Worm (Caenorhabditis elegans): Measurements from ENCODE around the gene F54D10.9.

DNA sequence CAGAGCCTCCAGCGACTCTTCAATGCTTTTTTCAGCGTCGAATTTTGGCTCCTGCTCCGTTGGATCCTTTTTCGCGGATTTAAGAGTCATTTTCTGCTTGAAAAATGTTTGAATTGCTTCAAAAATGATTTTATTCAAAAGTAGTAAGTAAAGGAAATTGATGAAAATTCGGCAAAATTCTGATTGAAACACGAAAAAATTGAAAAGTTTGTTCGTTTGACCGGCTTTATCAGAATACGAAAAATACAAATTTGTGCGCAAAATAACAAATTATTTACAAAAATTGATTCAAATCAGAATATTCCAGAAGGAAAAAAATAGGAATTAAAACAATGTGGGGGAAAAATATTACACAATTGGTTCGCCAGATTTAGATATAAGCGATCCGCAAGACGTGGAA is 25.3 kb downstream of the F54D10.9 start, which contains the start of gene F54D10.4:
- TF ChIP-seq skn-1 (tag; optimal IDR thresholded peaks at IDR 0.05) (no peak), R02D3.7 (tag; optimal IDR thresholded peaks at IDR 0.05) (no peak), ceh-82 (tag; optimal IDR thresholded peaks at IDR 0.05) (no peak), aly-2 (tag; optimal IDR thresholded peaks at IDR 0.05) (no peak), nhr-77 (tag; optimal IDR thresholded peaks at IDR 0.05) (no peak), lsy-2 (tag; optimal IDR thresholded peaks at IDR 0.05) (no peak), ama-1 (optimal IDR thresholded peaks at IDR 0.05) (no peak), unc-39 (tag; optimal IDR thresholded peaks at IDR 0.05) (no peak), crh-2 (tag; optimal IDR thresholded peaks at IDR 0.05) (no peak), lin-39 (tag; optimal IDR thresholded peaks at IDR 0.05) (no peak), dmd-4 (tag; optimal IDR thresholded peaks at IDR 0.05) (no peak)

All from whole organism, L2 larva.